Worm (Caenorhabditis elegans) whole organism, L4 larva: Measurements from ENCODE around the gene D1005.2.
A peak's percentile ranks its signal among the peaks of the same experiment; 100 is the strongest.

ENCODE experiments used
- D1046.2 ChIP-seq: fragments of 200-800 bp; sonication (Bioruptor generic); IDR thresholded peaks from 2 replicates; pipeline ENCODE4 v1.3.6; 2022; ENCODE audit warnings: missing genetic modification characterization, missing compliant biosample characterization
- F10B5.3 ChIP-seq: sonication (generic microtip); optimal IDR thresholded peaks from 2 replicates; lab custom pipeline; 2016; ENCODE audit warnings: mild to moderate bottlenecking, missing genetic modification characterization, missing compliant biosample characterization
- F26F4.8 ChIP-seq: fragments of 200-800 bp; sonication (Bioruptor generic); conservative IDR thresholded peaks from 2 replicates; pipeline ENCODE4 v1.3.6; 2022; ENCODE audit warnings: missing genetic modification characterization, missing compliant biosample characterization
- F37D6.2 ChIP-seq: sonication (generic microtip); optimal IDR thresholded peaks from 2 replicates; lab custom pipeline; 2016; ENCODE audit warnings: mild to moderate bottlenecking, missing genetic modification characterization, missing compliant biosample characterization
- R02D3.7 ChIP-seq: fragments of 150-350 bp; sonication (generic microtip); optimal IDR thresholded peaks from 3 replicates; lab custom pipeline; 2014; ENCODE audit warnings: missing biosample characterization, missing genetic modification characterization
- T26A8.4 ChIP-seq: fragments of 200-800 bp; sonication (Bioruptor generic); IDR thresholded peaks from 2 replicates; pipeline ENCODE4 v1.3.6; 2022; ENCODE audit warnings: missing genetic modification characterization, missing compliant biosample characterization
- ZK337.2 ChIP-seq: fragments of 200-800 bp; sonication (Bioruptor generic); IDR thresholded peaks from 2 replicates; pipeline ENCODE4 v1.3.6; 2022; ENCODE audit warnings: missing genetic modification reagents, missing genetic modification characterization, missing compliant biosample characterization
- aha-1 ChIP-seq: fragments of 150-350 bp; peaks from one replicate; lab custom pipeline; 2014; ENCODE audit warnings: missing biosample characterization, missing genetic modification characterization
- ama-1 ChIP-seq: fragments of 150-350 bp; optimal IDR thresholded peaks from 2 replicates; lab custom pipeline; 2014; ENCODE audit warnings: inconsistent platforms, mixed read lengths
- arid-1 ChIP-seq: fragments of 200-800 bp; sonication (Bioruptor generic); conservative IDR thresholded peaks from 2 replicates; pipeline ENCODE4 v1.3.6; 2022; ENCODE audit warnings: missing genetic modification reagents, missing genetic modification characterization, missing compliant biosample characterization
- ceh-32 ChIP-seq: sonication (generic microtip); optimal IDR thresholded peaks from 2 replicates; lab custom pipeline; 2016; ENCODE audit warnings: mild to moderate bottlenecking, missing genetic modification characterization, missing compliant biosample characterization; ENCODE audit not compliant: poor library complexity
- ceh-82 ChIP-seq: sonication (generic microtip); optimal IDR thresholded peaks from 2 replicates; lab custom pipeline; 2017; ENCODE audit warnings: missing biosample characterization, missing genetic modification characterization
- ces-1 ChIP-seq: fragments of 150-350 bp; sonication (generic microtip); optimal IDR thresholded peaks from 4 replicates; lab custom pipeline; 2014; ENCODE audit warnings: missing biosample characterization, missing genetic modification reagents, missing genetic modification characterization
- cey-2 ChIP-seq: sonication (generic microtip); optimal IDR thresholded peaks from 3 replicates; lab custom pipeline; 2017; ENCODE audit warnings: missing genetic modification characterization, mild to moderate bottlenecking, missing compliant biosample characterization, antibody characterized with exemption, borderline replicate concordance; ENCODE audit not compliant: insufficient read depth
- ctbp-1 ChIP-seq: fragments of 200-800 bp; sonication (Bioruptor generic); IDR thresholded peaks from 2 replicates; pipeline ENCODE4 v1.3.6; 2022; ENCODE audit warnings: missing genetic modification reagents, missing genetic modification characterization, missing compliant biosample characterization
- daf-19 ChIP-seq: fragments of 200-800 bp; sonication (Bioruptor generic); conservative IDR thresholded peaks from 2 replicates; pipeline ENCODE4 v1.3.6; 2022; ENCODE audit warnings: missing genetic modification characterization, missing compliant biosample characterization
- dmd-6 ChIP-seq: fragments of 200-800 bp; sonication (Bioruptor generic); IDR thresholded peaks from 2 replicates; pipeline ENCODE4 v1.3.6; 2022; ENCODE audit warnings: missing genetic modification reagents, missing genetic modification characterization, missing compliant biosample characterization
- dmd-8 ChIP-seq: fragments of 200-800 bp; sonication (Bioruptor generic); IDR thresholded peaks from 2 replicates; pipeline ENCODE4 v1.3.6; 2022; ENCODE audit warnings: missing genetic modification characterization, missing compliant biosample characterization
- egl-27 ChIP-seq: sonication (generic microtip); optimal IDR thresholded peaks from 3 replicates; lab custom pipeline; 2017; ENCODE audit warnings: missing biosample characterization, missing genetic modification reagents, missing genetic modification characterization
- egl-43 ChIP-seq: fragments of 200-800 bp; sonication (Bioruptor generic); IDR thresholded peaks from 2 replicates; pipeline ENCODE4 v1.3.6; 2022; ENCODE audit warnings: missing genetic modification reagents, missing genetic modification characterization, missing compliant biosample characterization
- gei-8 ChIP-seq: fragments of 200-800 bp; sonication (Bioruptor generic); optimal IDR thresholded peaks from 2 replicates; lab custom pipeline; 2018; ENCODE audit warnings: mild to moderate bottlenecking, missing genetic modification characterization, missing compliant biosample characterization
- hlh-11 ChIP-seq: fragments of 200-800 bp; sonication (Bioruptor generic); optimal IDR thresholded peaks from 2 replicates; lab custom pipeline; 2018; ENCODE audit warnings: mild to moderate bottlenecking, missing genetic modification characterization, missing compliant biosample characterization
- hlh-30 ChIP-seq: sonication (generic microtip); optimal IDR thresholded peaks from 2 replicates; lab custom pipeline; 2017; ENCODE audit warnings: antibody characterized with exemption, mild to moderate bottlenecking, missing genetic modification characterization, missing compliant biosample characterization; ENCODE audit not compliant: insufficient read depth
- jun-1 ChIP-seq: fragments of 150-350 bp; optimal IDR thresholded peaks from 2 replicates; lab custom pipeline; 2014; ENCODE audit warnings: missing biosample characterization, missing genetic modification reagents, missing genetic modification characterization
- lin-13 ChIP-seq: fragments of 150-350 bp; optimal IDR thresholded peaks from 2 replicates; lab custom pipeline; 2014; ENCODE audit warnings: missing biosample characterization, missing genetic modification reagents, missing genetic modification characterization
- lir-3 ChIP-seq: sonication (generic microtip); optimal IDR thresholded peaks from 2 replicates; lab custom pipeline; 2016; ENCODE audit warnings: mild to moderate bottlenecking, missing genetic modification characterization, missing compliant biosample characterization
- lsy-2 ChIP-seq, 2 experiments: fragments of 150-350 bp in 1 of 2; sonication (generic microtip) in 1 of 2; optimal IDR thresholded peaks; 2 replicates each; lab custom pipeline; 2014 to 2017; ENCODE audit warnings: missing biosample characterization in 2 of 2, missing genetic modification characterization in 2 of 2
- madf-5 ChIP-seq, 2 experiments: fragments of 200-800 bp; sonication (Bioruptor generic); IDR thresholded peaks; 2 replicates each; pipeline ENCODE4 v1.3.6; 2022; ENCODE audit warnings: missing compliant biosample characterization in 2 of 2, missing genetic modification characterization in 2 of 2
- madf-9 ChIP-seq: fragments of 200-800 bp; sonication (Bioruptor generic); conservative IDR thresholded peaks from 2 replicates; pipeline ENCODE4 v1.3.6; 2022; ENCODE audit warnings: missing genetic modification reagents, missing genetic modification characterization, missing compliant biosample characterization
- mdt-29 ChIP-seq: fragments of 200-800 bp; sonication (Bioruptor generic); IDR thresholded peaks from 2 replicates; pipeline ENCODE4 v1.3.6; 2022; ENCODE audit warnings: missing genetic modification reagents, missing genetic modification characterization, missing compliant biosample characterization
- mes-2 ChIP-seq: sonication (generic microtip); optimal IDR thresholded peaks from 2 replicates; lab custom pipeline; 2016; ENCODE audit warnings: missing genotype, mild to moderate bottlenecking, missing genetic modification characterization, missing compliant biosample characterization; ENCODE audit not compliant: poor library complexity, severe bottlenecking
- nhr-111 ChIP-seq: fragments of 200-800 bp; sonication (Bioruptor generic); optimal IDR thresholded peaks from 2 replicates; lab custom pipeline; 2018; ENCODE audit warnings: mild to moderate bottlenecking, missing genetic modification characterization, missing compliant biosample characterization
- nhr-25 ChIP-seq: sonication (generic microtip); optimal IDR thresholded peaks from 2 replicates; lab custom pipeline; 2017; ENCODE audit warnings: missing genetic modification characterization, mild to moderate bottlenecking, missing compliant biosample characterization, antibody characterized with exemption, moderate library complexity, borderline replicate concordance; ENCODE audit not compliant: insufficient read depth
- nhr-28 ChIP-seq: fragments of 150-350 bp; optimal IDR thresholded peaks from 2 replicates; lab custom pipeline; 2014; ENCODE audit warnings: missing biosample characterization, missing genetic modification characterization
- nhr-42 ChIP-seq: fragments of 200-800 bp; sonication (Bioruptor generic); IDR thresholded peaks from 2 replicates; pipeline ENCODE4 v1.3.6; 2022; ENCODE audit warnings: missing genetic modification characterization, missing compliant biosample characterization
- nhr-48 ChIP-seq: sonication (generic microtip); optimal IDR thresholded peaks from 2 replicates; lab custom pipeline; 2016; ENCODE audit warnings: mild to moderate bottlenecking, missing genetic modification characterization, missing compliant biosample characterization
- nhr-6 ChIP-seq: fragments of 150-350 bp; optimal IDR thresholded peaks from 2 replicates; lab custom pipeline; 2014; ENCODE audit warnings: missing biosample characterization, missing genetic modification characterization
- nhr-77 ChIP-seq: fragments of 150-350 bp; optimal IDR thresholded peaks from 2 replicates; lab custom pipeline; 2014; ENCODE audit warnings: missing biosample characterization, missing genetic modification characterization
- saeg-2 ChIP-seq: fragments of 200-800 bp; sonication (Bioruptor generic); IDR thresholded peaks from 2 replicates; pipeline ENCODE4 v1.3.6; 2022; ENCODE audit warnings: missing genetic modification reagents, missing genetic modification characterization, missing compliant biosample characterization
- sdz-12 ChIP-seq: fragments of 200-800 bp; sonication (Bioruptor generic); optimal IDR thresholded peaks from 2 replicates; lab custom pipeline; 2018; ENCODE audit warnings: mild to moderate bottlenecking, missing genetic modification characterization, missing compliant biosample characterization
- set-16 ChIP-seq: fragments of 200-800 bp; sonication (Bioruptor generic); IDR thresholded peaks from 2 replicates; pipeline ENCODE4 v1.3.6; 2022; ENCODE audit warnings: missing genetic modification reagents, missing genetic modification characterization, missing compliant biosample characterization
- spr-3 ChIP-seq: fragments of 200-800 bp; sonication (Bioruptor generic); optimal IDR thresholded peaks from 2 replicates; lab custom pipeline; 2018; ENCODE audit warnings: mild to moderate bottlenecking, missing genetic modification characterization, missing compliant biosample characterization
- tra-1 ChIP-seq: fragments of 200-800 bp; sonication (Bioruptor generic); IDR thresholded peaks from 2 replicates; pipeline ENCODE4 v1.3.6; 2022; ENCODE audit warnings: missing genetic modification reagents, missing genetic modification characterization, missing compliant biosample characterization
- unc-130 ChIP-seq: sonication (generic microtip); optimal IDR thresholded peaks from 2 replicates; lab custom pipeline; 2016; ENCODE audit warnings: missing genetic modification reagents, missing genetic modification characterization, missing compliant biosample characterization
- unc-62 ChIP-seq, 3 experiments: fragments of 150-350 bp in 1 of 3; sonication (generic microtip); optimal IDR thresholded peaks in 2 of 3; peaks in 1 of 3; 1 replicate in 1 of 3; 2 replicates in 2 of 3; lab custom pipeline; 2014 to 2017; ENCODE audit warnings: missing biosample characterization in 3 of 3, missing genetic modification characterization in 3 of 3, missing genetic modification reagents in 3 of 3, missing genotype in 1 of 3
- zag-1 ChIP-seq: fragments of 150-350 bp; optimal IDR thresholded peaks from 2 replicates; lab custom pipeline; 2014; ENCODE audit warnings: missing biosample characterization, missing genetic modification characterization
- zfp-3 ChIP-seq: fragments of 200-800 bp; sonication (Bioruptor generic); conservative IDR thresholded peaks from 2 replicates; pipeline ENCODE4 v1.3.6; 2022; ENCODE audit warnings: missing genetic modification reagents, missing genetic modification characterization, missing compliant biosample characterization
- zip-11 ChIP-seq: fragments of 200-800 bp; sonication (Bioruptor generic); IDR thresholded peaks from 2 replicates; pipeline ENCODE4 v1.3.6; 2022; ENCODE audit warnings: missing genetic modification characterization, missing compliant biosample characterization
- ztf-7 ChIP-seq: fragments of 150-350 bp; optimal IDR thresholded peaks from 2 replicates; lab custom pipeline; 2014; ENCODE audit warnings: missing biosample characterization, missing genetic modification characterization

The D1005.2 gene

ce11 chrX:1446593-1447141 is 12.2 kb upstream of the D1005.2 start, which contains the start of gene zfp-3:
TSS of gene zfp-3 (minus strand) at chrX:1446643.
- TF ChIP-seq zag-1 (tag; lab: Kevin White, UChicago) (peak; percentile 58), nhr-111 (GFP tag; lab: Kevin White, UChicago) (no peak), hlh-30 (tag; lab: Kevin White, UChicago) (peak; percentile 99), lin-13 (peak; percentile 67), madf-9 (GFP tag; lab: Robert Waterston, UW) (peak; percentile 81), arid-1 (GFP tag; lab: Robert Waterston, UW) (peak; percentile 89), cey-2 (tag; lab: Kevin White, UChicago) (no peak), T26A8.4 (peak; percentile 87), nhr-42 (GFP tag; lab: Robert Waterston, UW) (peak; percentile 87; the same call in 1 of the 2 replicates), ceh-82 (tag; lab: Kevin White, UChicago) (no peak), set-16 (GFP tag; lab: Robert Waterston, UW) (peak; percentile 91), ama-1 (peak; percentile 7), ZK337.2 (GFP tag; lab: Robert Waterston, UW) (0 out of 2 replicates have a peak, but pooled peaks have one; percentile 47), tra-1 (peak; percentile 81), unc-130 (GFP tag; lab: Kevin White, UChicago) (no peak), lsy-2 (tag; optimal IDR thresholded peaks at IDR 0.05; lab: Kevin White, UChicago) (peak; percentile 81 to 93), nhr-6 (tag; lab: Kevin White, UChicago) (peak; percentile 92), ztf-7 (tag; lab: Kevin White, UChicago) (peak; percentile 83), mes-2 (tag; lab: Kevin White, UChicago) (peak; percentile 86), nhr-25 (tag; lab: Kevin White, UChicago) (peak; percentile 87), mdt-29 (GFP tag; lab: Robert Waterston, UW) (peak; percentile 76), egl-43 (GFP tag; lab: Robert Waterston, UW) (peak; percentile 81), F37D6.2 (peak; percentile 85), unc-62 (GFP tag; optimal IDR thresholded peaks at IDR 0.05 in 1 of 2; lab: Kevin White, UChicago) (peak in 1 of 2 experiments; percentile 99), unc-62 (tag; optimal IDR thresholded peaks at IDR 0.05; lab: Kevin White, UChicago) (no peak), daf-19 (GFP tag; lab: Robert Waterston, UW) (0 out of 2 replicates have a peak, but pooled peaks have one; percentile 60), aha-1 (tag; lab: Kevin White, UChicago) (peak; percentile 100), sdz-12 (GFP tag; lab: Kevin White, UChicago) (no peak), nhr-28 (tag; lab: Kevin White, UChicago) (peak; percentile 82), R02D3.7 (tag; lab: Kevin White, UChicago) (no peak), F26F4.8 (no peak), madf-5 (GFP tag; IDR thresholded peaks at IDR 0.05; lab: Robert Waterston, UW) (no peak), nhr-48 (peak; percentile 85), jun-1 (tag; lab: Kevin White, UChicago) (peak; percentile 89), F10B5.3 (peak; percentile 71), zip-11 (GFP tag; lab: Robert Waterston, UW) (no peak), ceh-32 (tag; lab: Kevin White, UChicago) (peak; percentile 49), spr-3 (peak; percentile 6), dmd-6 (peak; percentile 91), ces-1 (GFP tag; lab: Kevin White, UChicago) (peak; percentile 2), dmd-8 (GFP tag; lab: Robert Waterston, UW) (0 out of 2 replicates have a peak, but pooled peaks have one; percentile 17), zfp-3 (peak; percentile 71; the same call in 1 of the 2 replicates), gei-8 (GFP tag; lab: Kevin White, UChicago) (peak; percentile 39), nhr-77 (tag; lab: Kevin White, UChicago) (peak; percentile 88), egl-27 (no peak), lir-3 (peak; percentile 45), ctbp-1 (GFP tag; lab: Robert Waterston, UW) (peak; percentile 95), D1046.2 (GFP tag; lab: Robert Waterston, UW) (no peak), saeg-2 (GFP tag; lab: Robert Waterston, UW) (peak; percentile 74; the same call in 1 of the 2 replicates), hlh-11 (tag; lab: Kevin White, UChicago) (peak; percentile 99)
